Fruit fly (Drosophila melanogaster) whole organism, wandering third instar larva: ENCODE measurements around the gene CG8202.

ENCODE experiments used
- Abd-B ChIP-seq: fragments of >200 bp; optimal IDR thresholded peaks from 2 replicates; lab custom pipeline; 2017; ENCODE audit warnings: missing biosample characterization, missing genetic modification characterization
- CG32264 ChIP-seq: fragments of 200-800 bp; sonication (Bioruptor generic); optimal IDR thresholded peaks from 2 replicates; lab custom pipeline; 2016; ENCODE audit warnings: missing biosample characterization, missing genetic modification characterization
- CG9705 ChIP-seq: fragments of 200-800 bp; sonication (Bioruptor generic); optimal IDR thresholded peaks from 2 replicates; lab custom pipeline; 2018; ENCODE audit warnings: missing biosample characterization, mild to moderate bottlenecking, missing genetic modification characterization
- CrebA ChIP-seq: fragments of 200-800 bp; sonication (Bioruptor generic); optimal IDR thresholded peaks from 2 replicates; lab custom pipeline; 2016; ENCODE audit warnings: missing biosample characterization, mild to moderate bottlenecking, missing genetic modification characterization, borderline replicate concordance
- Dfd ChIP-seq: fragments of >200 bp; optimal IDR thresholded peaks from 2 replicates; lab custom pipeline; 2017; ENCODE audit warnings: missing biosample characterization, missing genetic modification characterization
- Dif ChIP-seq: fragments of 200-275, 200-300 bp; sonication (Bioruptor generic); optimal IDR thresholded peaks from 2 replicates; lab custom pipeline; 2018; ENCODE audit warnings: missing biosample characterization, missing genetic modification characterization; ENCODE audit not compliant: partially characterized antibody
- GATAd ChIP-seq: sonication (Bioruptor generic); optimal IDR thresholded peaks from 2 replicates; lab custom pipeline; 2016; ENCODE audit warnings: missing biosample characterization, missing genetic modification characterization
- HLH106 ChIP-seq: fragments of 200-800 bp; optimal IDR thresholded peaks from 3 replicates; lab custom pipeline; 2019; ENCODE audit warnings: missing biosample characterization, mild to moderate bottlenecking, missing genetic modification characterization, moderate library complexity
- Hnf4 ChIP-seq: fragments of 200-800 bp; sonication (Bioruptor generic); optimal IDR thresholded peaks from 2 replicates; lab custom pipeline; 2016; ENCODE audit warnings: missing biosample characterization, mild to moderate bottlenecking, missing genetic modification characterization
- Hr78 ChIP-seq: fragments of >200 bp; optimal IDR thresholded peaks from 2 replicates; lab custom pipeline; 2017; ENCODE audit warnings: missing biosample characterization, missing genetic modification characterization
- Hr83 ChIP-seq: fragments of 200-300 bp; sonication (Bioruptor generic); optimal IDR thresholded peaks from 2 replicates; lab custom pipeline; 2016; ENCODE audit warnings: missing biosample characterization, mild to moderate bottlenecking, missing genetic modification characterization, moderate library complexity; ENCODE audit not compliant: poor library complexity, severe bottlenecking
- Mio ChIP-seq: sonication (Bioruptor generic); optimal IDR thresholded peaks from 2 replicates; lab custom pipeline; 2016; ENCODE audit warnings: missing biosample characterization, missing genetic modification characterization
- Myc ChIP-seq: fragments of >200 bp; optimal IDR thresholded peaks from 2 replicates; lab custom pipeline; 2017
- N ChIP-seq: fragments of >200 bp; optimal IDR thresholded peaks from 2 replicates; lab custom pipeline; 2018; ENCODE audit warnings: missing biosample characterization, missing external identifiers, missing genetic modification characterization
- OdsH ChIP-seq: fragments of 200-800 bp; sonication (Bioruptor generic); optimal IDR thresholded peaks from 2 replicates; lab custom pipeline; 2016; ENCODE audit warnings: missing biosample characterization, mild to moderate bottlenecking, missing genetic modification characterization
- Rel ChIP-seq, 2 experiments: fragments of 200-800 bp; sonication (Bioruptor generic) in 1 of 2; optimal IDR thresholded peaks; 2 replicates in 1 of 2; 3 replicates in 1 of 2; lab custom pipeline; 2016 to 2019; ENCODE audit warnings: mild to moderate bottlenecking in 2 of 2, missing biosample characterization in 2 of 2, missing genetic modification characterization in 2 of 2, moderate library complexity in 1 of 2
- Sp1 ChIP-seq: fragments of 200-800 bp; sonication (Bioruptor generic); optimal IDR thresholded peaks from 3 replicates; lab custom pipeline; 2019; ENCODE audit warnings: missing biosample characterization, mild to moderate bottlenecking, missing genetic modification characterization, moderate library complexity
- Vsx2 ChIP-seq: fragments of 200-300, 225-300 bp; sonication (Bioruptor generic); optimal IDR thresholded peaks from 2 replicates; lab custom pipeline; 2018; ENCODE audit warnings: missing biosample characterization, missing genetic modification characterization; ENCODE audit not compliant: partially characterized antibody
- br ChIP-seq: fragments of 200-800 bp; sonication (Bioruptor generic); optimal IDR thresholded peaks from 2 replicates; lab custom pipeline; 2016; ENCODE audit warnings: missing biosample characterization, missing genetic modification characterization
- brk ChIP-seq: fragments of 200-800 bp; sonication (Bioruptor generic); optimal IDR thresholded peaks from 2 replicates; lab custom pipeline; 2016; ENCODE audit warnings: missing biosample characterization, mild to moderate bottlenecking, missing genetic modification characterization
- dl ChIP-seq, 2 experiments: fragments of 175-275, 200-275 bp in 1 of 2; fragments of 200-275 bp in 1 of 2; sonication (Bioruptor generic); optimal IDR thresholded peaks; lab custom pipeline; 2018; ENCODE audit warnings: mild to moderate bottlenecking in 2 of 2, missing biosample characterization in 2 of 2, missing genetic modification characterization in 2 of 2, moderate library complexity in 2 of 2; ENCODE audit not compliant: partially characterized antibody in 2 of 2, insufficient read depth in 1 of 2
- dmrt93B ChIP-seq: fragments of 200-800 bp; sonication (Bioruptor generic); optimal IDR thresholded peaks from 2 replicates; lab custom pipeline; 2018; ENCODE audit warnings: missing biosample characterization, mild to moderate bottlenecking, missing genetic modification characterization
- dsf ChIP-seq: sonication (Bioruptor generic); optimal IDR thresholded peaks from 2 replicates; lab custom pipeline; 2016; ENCODE audit warnings: missing biosample characterization, missing genetic modification characterization, borderline replicate concordance
- ey ChIP-seq: fragments of 200-800 bp; sonication (Bioruptor generic); optimal IDR thresholded peaks from 2 replicates; lab custom pipeline; 2016; ENCODE audit warnings: missing biosample characterization, missing genetic modification characterization
- foxo ChIP-seq, 2 experiments: fragments of 200-800 bp; sonication (Bioruptor generic); optimal IDR thresholded peaks; 2 replicates in 1 of 2; 3 replicates in 1 of 2; lab custom pipeline; 2016 to 2017; ENCODE audit warnings: missing biosample characterization in 2 of 2, missing genetic modification characterization in 2 of 2
- fru ChIP-seq: fragments of 200-800 bp; sonication (Bioruptor generic); optimal IDR thresholded peaks from 3 replicates; lab custom pipeline; 2016; ENCODE audit warnings: missing biosample characterization, mild to moderate bottlenecking, missing genetic modification characterization
- h ChIP-seq: fragments of 200-800 bp; sonication (Bioruptor generic); optimal IDR thresholded peaks from 3 replicates; lab custom pipeline; 2016; ENCODE audit warnings: missing biosample characterization, mild to moderate bottlenecking, missing genetic modification characterization
- jim ChIP-seq: fragments of 175-275, 200-325 bp; sonication (Bioruptor generic); optimal IDR thresholded peaks from 2 replicates; lab custom pipeline; 2016; ENCODE audit warnings: missing biosample characterization, mild to moderate bottlenecking, missing genetic modification characterization
- lola ChIP-seq: fragments of >200 bp; optimal IDR thresholded peaks from 2 replicates; lab custom pipeline; 2017; ENCODE audit warnings: missing biosample characterization, missing genetic modification characterization
- pan ChIP-seq: fragments of >200 bp; optimal IDR thresholded peaks from 2 replicates; lab custom pipeline; 2017
- psq ChIP-seq: fragments of 200-800 bp; sonication (Bioruptor generic); optimal IDR thresholded peaks from 3 replicates; lab custom pipeline; 2017; ENCODE audit warnings: missing biosample characterization, mild to moderate bottlenecking, missing genetic modification characterization, moderate library complexity
- rgr ChIP-seq: fragments of 200-800 bp; sonication (Bioruptor generic); optimal IDR thresholded peaks from 3 replicates; lab custom pipeline; 2016; ENCODE audit warnings: missing biosample characterization, mild to moderate bottlenecking, missing genetic modification characterization
- sage ChIP-seq: fragments of 200-800 bp; sonication (Bioruptor generic); optimal IDR thresholded peaks from 2 replicates; lab custom pipeline; 2016; ENCODE audit warnings: missing biosample characterization, mild to moderate bottlenecking, missing genetic modification characterization
- sv ChIP-seq: fragments of 200-800 bp; sonication (Bioruptor generic); optimal IDR thresholded peaks from 3 replicates; lab custom pipeline; 2016; ENCODE audit warnings: missing biosample characterization, missing genetic modification characterization
- tai ChIP-seq: sonication (Bioruptor generic); optimal IDR thresholded peaks from 2 replicates; lab custom pipeline; 2016; ENCODE audit warnings: missing biosample characterization, missing genetic modification characterization
- usp ChIP-seq: fragments of >200 bp; optimal IDR thresholded peaks from 2 replicates; lab custom pipeline; 2017; ENCODE audit warnings: missing biosample characterization, missing genetic modification characterization
- woc ChIP-seq: sonication (Bioruptor generic); optimal IDR thresholded peaks from 2 replicates; lab custom pipeline; 2016; ENCODE audit warnings: missing biosample characterization, mild to moderate bottlenecking, missing genetic modification characterization

The CG8202 gene

dm6 chr3R:8747134-8747870, 15.4 kb downstream of the CG8202 start, which contains the start of the genes CG9801 and Nasp:
Gene CG9801 (minus strand): TSS chr3R:8747675.
Gene Nasp (plus strand): TSS chr3R:8747798.
- TF ChIP-seq HLH106 (tag; lab: Kevin White, UChicago) (peak; percentile 48), Dif (GFP tag; lab: Kevin White, UChicago) (peak; percentile 26), brk (no peak), Hnf4 (GFP tag; lab: Kevin White, UChicago) (peak; percentile 3), h (GFP tag; lab: Kevin White, UChicago) (peak; percentile 13), OdsH (peak; percentile 4), rgr (GFP tag; lab: Kevin White, UChicago) (no peak), Sp1 (GFP tag; lab: Kevin White, UChicago) (peak; percentile 18), br (peak; percentile 10), psq (GFP tag; lab: Kevin White, UChicago) (no peak), GATAd (no peak), pan (lab: Kevin White, UChicago) (no peak), CrebA (GFP tag; lab: Kevin White, UChicago) (no peak), Vsx2 (peak; percentile 26), Abd-B (no peak), Myc (lab: Kevin White, UChicago) (no peak), foxo (GFP tag; optimal IDR thresholded peaks at IDR 0.05; lab: Kevin White, UChicago) (peak in 1 of 2 experiments; percentile 10), Rel (GFP tag; optimal IDR thresholded peaks at IDR 0.05; lab: Kevin White, UChicago) (no peak), Rel (tag; optimal IDR thresholded peaks at IDR 0.05; lab: Kevin White, UChicago) (peak; percentile 46), Mio (GFP tag; lab: Kevin White, UChicago) (no peak), Hr83 (GFP tag; lab: Kevin White, UChicago) (peak; percentile 69)
- TF ChIP-seq, all 38 proteins: peak for 11

- TF ChIP-seq jim (GFP tag; lab: Kevin White, UChicago) (no peak), Hnf4 (GFP tag; lab: Kevin White, UChicago) (no peak), ey (GFP tag; lab: Kevin White, UChicago) (peak; percentile 32), CG32264 (GFP tag; lab: Kevin White, UChicago) (peak; percentile 6), Hr83 (GFP tag; lab: Kevin White, UChicago) (no peak), Dfd (GFP tag; lab: Kevin White, UChicago) (no peak), rgr (GFP tag; lab: Kevin White, UChicago) (peak; percentile 74), woc (GFP tag; lab: Kevin White, UChicago) (peak; percentile 17), dmrt93B (GFP tag; lab: Kevin White, UChicago) (peak; percentile 72), br (peak; percentile 55), N (GFP tag; lab: Kevin White, UChicago) (peak; percentile 40), psq (GFP tag; lab: Kevin White, UChicago) (peak; percentile 57), h (GFP tag; lab: Kevin White, UChicago) (peak; percentile 80), CrebA (GFP tag; lab: Kevin White, UChicago) (peak; percentile 10), Dif (GFP tag; lab: Kevin White, UChicago) (no peak), Mio (GFP tag; lab: Kevin White, UChicago) (no peak), Myc (lab: Kevin White, UChicago) (no peak), Rel (GFP tag; optimal IDR thresholded peaks at IDR 0.05; lab: Kevin White, UChicago) (peak; percentile 12), Rel (tag; optimal IDR thresholded peaks at IDR 0.05; lab: Kevin White, UChicago) (peak; percentile 75), lola (GFP tag; lab: Kevin White, UChicago) (no peak), fru (GFP tag; lab: Kevin White, UChicago) (peak; percentile 83), dsf (peak; percentile 15), OdsH (peak; percentile 77), brk (peak; percentile 59), Vsx2 (no peak), dl (GFP tag; optimal IDR thresholded peaks at IDR 0.05; lab: Kevin White, UChicago; ENCODE audit: insufficient read depth in 1 of 2, partially characterized antibody in 2 of 2) (no peak), pan (lab: Kevin White, UChicago) (no peak), usp (GFP tag; lab: Kevin White, UChicago) (no peak), tai (GFP tag; lab: Kevin White, UChicago) (no peak), CG9705 (GFP tag; lab: Kevin White, UChicago) (peak; percentile 61), foxo (GFP tag; optimal IDR thresholded peaks at IDR 0.05; lab: Kevin White, UChicago) (peak in 1 of 2 experiments; percentile 79), sage (GFP tag; lab: Kevin White, UChicago) (peak; percentile 60), HLH106 (tag; lab: Kevin White, UChicago) (peak; percentile 88), Sp1 (GFP tag; lab: Kevin White, UChicago) (peak; percentile 88), sv (no peak), Hr78 (GFP tag; lab: Kevin White, UChicago) (no peak)
Measured at dm6 chr3R:8747871-8748775, 16.2 kb downstream of the CG8202 start.
